Fruit fly (Drosophila melanogaster) whole organism, pupa: ENCODE results near the gene CG1635.

Experiments used
- CG10348 ChIP-seq: fragments of 200-800 bp; sonication (Bioruptor generic); IDR thresholded peaks from 2 replicates; pipeline ENCODE4 v1.3.6; 2022; ENCODE audit warnings: missing biosample characterization, missing genetic modification characterization
- CG12605 ChIP-seq: fragments of 200-800 bp; sonication (Bioruptor generic); IDR thresholded peaks from 2 replicates; pipeline ENCODE4 v1.3.6; 2022; ENCODE audit warnings: missing biosample characterization, missing genetic modification characterization
- CG13204 ChIP-seq: fragments of 200-800 bp; sonication (Bioruptor generic); optimal IDR thresholded peaks from 2 replicates; lab custom pipeline; 2018; ENCODE audit warnings: missing biosample characterization, mild to moderate bottlenecking, missing genetic modification characterization, moderate library complexity
- CG14655 ChIP-seq: fragments of 200-800 bp; sonication (Bioruptor generic); optimal IDR thresholded peaks from 3 replicates; lab custom pipeline; 2017; ENCODE audit warnings: mild to moderate bottlenecking, missing biosample characterization, missing genetic modification reagents, missing genetic modification characterization
- CG15710 ChIP-seq: fragments of 200-800 bp; sonication (Bioruptor generic); optimal IDR thresholded peaks from 2 replicates; lab custom pipeline; 2018; ENCODE audit warnings: missing biosample characterization, mild to moderate bottlenecking, missing genetic modification characterization, moderate library complexity
- CG17806 ChIP-seq: fragments of 200-800 bp; sonication (Bioruptor generic); optimal IDR thresholded peaks from 2 replicates; lab custom pipeline; 2018; ENCODE audit warnings: missing biosample characterization, mild to moderate bottlenecking, missing genetic modification characterization, moderate library complexity
- CG32121 ChIP-seq: fragments of 200-800 bp; sonication (Bioruptor generic); IDR thresholded peaks from 2 replicates; pipeline ENCODE4 v1.3.6; 2022; ENCODE audit warnings: missing biosample characterization, missing genetic modification characterization
- CG34367 ChIP-seq: fragments of 200-800 bp; sonication (Bioruptor generic); optimal IDR thresholded peaks from 2 replicates; lab custom pipeline; 2018; ENCODE audit warnings: missing biosample characterization, mild to moderate bottlenecking, missing genetic modification characterization
- CG4496 ChIP-seq: fragments of 200-800 bp; sonication (Bioruptor generic); IDR thresholded peaks from 3 replicates; pipeline ENCODE4 v1.3.6; 2022; ENCODE audit warnings: missing biosample characterization, missing genetic modification characterization
- CG8159 ChIP-seq: fragments of 200-800 bp; sonication (Bioruptor generic); optimal IDR thresholded peaks from 3 replicates; lab custom pipeline; 2018; ENCODE audit warnings: missing biosample characterization, mild to moderate bottlenecking, missing genetic modification characterization, moderate library complexity
- CG8301 ChIP-seq: fragments of 200-800 bp; sonication (Bioruptor generic); optimal IDR thresholded peaks from 2 replicates; lab custom pipeline; 2018; ENCODE audit warnings: missing biosample characterization, mild to moderate bottlenecking, missing genetic modification characterization
- CG9948 ChIP-seq: fragments of 200-800 bp; sonication (Bioruptor generic); optimal IDR thresholded peaks from 2 replicates; lab custom pipeline; 2018; ENCODE audit warnings: missing biosample characterization, mild to moderate bottlenecking, missing genetic modification characterization, moderate library complexity
- D1 ChIP-seq: fragments of 200-800 bp; sonication (Bioruptor generic); optimal IDR thresholded peaks from 2 replicates; lab custom pipeline; 2018; ENCODE audit warnings: missing biosample characterization, mild to moderate bottlenecking, missing genetic modification characterization, moderate library complexity
- EcR ChIP-seq: fragments of 200-800 bp; sonication (Bioruptor generic); optimal IDR thresholded peaks from 3 replicates; lab custom pipeline; 2019; ENCODE audit warnings: missing biosample characterization, missing genetic modification characterization, mild to moderate bottlenecking, moderate library complexity, missing genetic modification reagents
- Ets98B ChIP-seq: fragments of 200-800 bp; sonication (Bioruptor generic); IDR thresholded peaks from 2 replicates; pipeline ENCODE4 v1.3.6; 2022; ENCODE audit warnings: missing biosample characterization, missing genetic modification characterization
- Pif1A ChIP-seq: fragments of 200-800 bp; sonication (Bioruptor generic); optimal IDR thresholded peaks from 3 replicates; lab custom pipeline; 2016; ENCODE audit warnings: missing biosample characterization, missing genetic modification characterization
- Pif1B ChIP-seq: fragments of 200-800 bp; sonication (Bioruptor generic); optimal IDR thresholded peaks from 3 replicates; lab custom pipeline; 2016; ENCODE audit warnings: missing biosample characterization, missing genetic modification characterization
- Snoo ChIP-seq: fragments of 200-800 bp; sonication (Bioruptor generic); optimal IDR thresholded peaks from 3 replicates; lab custom pipeline; 2017; ENCODE audit warnings: missing biosample characterization, mild to moderate bottlenecking, missing genetic modification characterization, inconsistent platforms
- fd96Ca ChIP-seq: fragments of 200-800 bp; sonication (Bioruptor generic); IDR thresholded peaks from 3 replicates; pipeline ENCODE4 v1.3.6; 2022; ENCODE audit warnings: missing biosample characterization, missing genetic modification characterization
- gl ChIP-seq: fragments of 200-800 bp; sonication (Bioruptor generic); optimal IDR thresholded peaks from 2 replicates; lab custom pipeline; 2018; ENCODE audit warnings: missing biosample characterization, mild to moderate bottlenecking, missing genetic modification characterization
- rn ChIP-seq: fragments of 200-800 bp; sonication (Bioruptor generic); IDR thresholded peaks from 2 replicates; pipeline ENCODE4 v1.3.6; 2022; ENCODE audit warnings: missing biosample characterization, missing genetic modification characterization

CG1635 gene

dm6 chr3R:31610639-31611594 lies 22.4 kb downstream of the CG1635 start, which contains the start of gene Med:
TSS of gene Med (plus strand) at chr3R:31611046.
- TF ChIP-seq Snoo (tag; lab: Kevin White, UChicago): no peak
- TF ChIP-seq CG9948 (tag; lab: Kevin White, UChicago): peak; percentile 5
- TF ChIP-seq fd96Ca (GFP tag; lab: Robert Waterston, UW): no peak
- TF ChIP-seq EcR (GFP tag; lab: Kevin White, UChicago): peak; percentile 81
- TF ChIP-seq CG13204: peak; percentile 27
- TF ChIP-seq CG8301 (tag; lab: Kevin White, UChicago): no peak
- no peak for TF ChIP-seq Ets98B (GFP tag; lab: Robert Waterston, UW)
- no peak for TF ChIP-seq Pif1B (GFP tag; lab: Kevin White, UChicago)
- no peak for TF ChIP-seq Pif1A (GFP tag; lab: Kevin White, UChicago)
- TF ChIP-seq CG32121: no peak
- peak; percentile 17 for TF ChIP-seq CG8159 (tag; lab: Kevin White, UChicago)
- no peak for TF ChIP-seq rn
- TF ChIP-seq gl (tag; lab: Kevin White, UChicago): peak; percentile 21
- no peak for TF ChIP-seq CG4496 (GFP tag; lab: Robert Waterston, UW)
- TF ChIP-seq CG12605: no peak
- TF ChIP-seq CG10348: no peak
- TF ChIP-seq CG14655 (GFP tag; lab: Kevin White, UChicago): peak; percentile 49
- TF ChIP-seq CG17806: no peak
- TF ChIP-seq D1 (tag; lab: Kevin White, UChicago): no peak
- peak; percentile 28 for TF ChIP-seq CG15710 (tag; lab: Kevin White, UChicago)
- TF ChIP-seq CG34367 (tag; lab: Kevin White, UChicago): peak; percentile 25

DNA sequence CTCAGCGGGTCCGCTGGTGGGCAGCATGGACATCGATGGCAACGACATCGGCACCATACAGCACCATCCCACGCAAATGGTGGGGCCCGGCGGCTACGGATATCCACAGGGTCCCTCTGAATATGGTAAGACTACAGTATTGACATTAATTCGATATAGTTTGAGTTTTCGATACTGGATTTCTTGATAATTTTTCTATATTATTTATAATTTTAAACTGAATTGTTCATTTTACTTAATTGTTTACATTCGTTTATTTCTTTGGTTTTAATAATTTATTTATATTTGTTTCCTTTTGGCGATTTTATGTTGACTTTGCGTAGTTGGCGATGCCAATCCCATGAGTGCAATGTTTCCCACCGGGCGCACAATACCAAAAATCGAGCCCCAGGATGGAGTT lies 24.1 kb downstream of the CG1635 start, which contains the start of gene CycG:
Gene CycG (minus strand): TSS at position 101 of the 400 bp plus-strand sequence.
- TF ChIP-seq Ets98B (GFP tag; lab: Robert Waterston, UW) (no peak), Pif1B (GFP tag; lab: Kevin White, UChicago) (no peak), CG13204 (no peak), CG32121 (no peak), CG34367 (tag; lab: Kevin White, UChicago) (no peak), CG9948 (tag; lab: Kevin White, UChicago) (no peak), CG12605 (no peak)

- TF ChIP-seq CG34367 (tag; lab: Kevin White, UChicago) (peak; percentile 99), D1 (tag; lab: Kevin White, UChicago) (no peak), CG12605 (peak; percentile 99), Ets98B (GFP tag; lab: Robert Waterston, UW) (peak; percentile 99), CG14655 (GFP tag; lab: Kevin White, UChicago) (peak; percentile 98), EcR (GFP tag; lab: Kevin White, UChicago) (peak; percentile 51), CG4496 (GFP tag; lab: Robert Waterston, UW) (peak; percentile 100), CG8159 (tag; lab: Kevin White, UChicago) (peak; percentile 98), fd96Ca (GFP tag; lab: Robert Waterston, UW) (peak; percentile 99), Pif1B (GFP tag; lab: Kevin White, UChicago) (peak; percentile 98), gl (tag; lab: Kevin White, UChicago) (peak; percentile 96), Pif1A (GFP tag; lab: Kevin White, UChicago) (peak; percentile 98), CG13204 (peak; percentile 88), rn (peak; percentile 99), CG17806 (peak; percentile 99), CG8301 (tag; lab: Kevin White, UChicago) (peak; percentile 99), Snoo (tag; lab: Kevin White, UChicago) (peak; percentile 98), CG9948 (tag; lab: Kevin White, UChicago) (peak; percentile 99), CG32121 (peak; percentile 99), CG10348 (peak; percentile 95), CG15710 (tag; lab: Kevin White, UChicago) (peak; percentile 98)
Measured at dm6 chr3R:31616001-31616400, 27.5 kb downstream of the CG1635 start, which contains the start of the genes Mnat9 and CG1792. TSS of gene Mnat9 (minus strand) at chr3R:31616160. TSS of gene CG1792 (plus strand) at chr3R:31616303.

dm6 chr3R:31617801-31618200 lies 29.3 kb downstream of the CG1635 start, which contains the start of gene pasha:
TSS of gene pasha (plus strand) at chr3R:31617977.
- TF ChIP-seq CG13204 (no peak), CG12605 (no peak), CG9948 (tag; lab: Kevin White, UChicago) (no peak), CG8301 (tag; lab: Kevin White, UChicago) (no peak), CG10348 (no peak), D1 (tag; lab: Kevin White, UChicago) (no peak), CG17806 (no peak), Pif1A (GFP tag; lab: Kevin White, UChicago) (no peak), CG8159 (tag; lab: Kevin White, UChicago) (no peak)

dm6 chr3R:31621814-31622213 lies 33.3 kb downstream of the CG1635 start, which contains the start of gene kek6:
TSS of gene kek6 (plus strand) at chr3R:31622136.
- TF ChIP-seq fd96Ca (GFP tag; lab: Robert Waterston, UW) (no peak), CG15710 (tag; lab: Kevin White, UChicago) (no peak), Pif1A (GFP tag; lab: Kevin White, UChicago) (no peak), rn (no peak), CG32121 (no peak), CG9948 (tag; lab: Kevin White, UChicago) (no peak), CG13204 (no peak)
- TF ChIP-seq, all 21 proteins: peak for 0
